Fruit fly (Drosophila melanogaster): Measurements from ENCODE around the gene CG11151.

Gene CG11151

dm6 chrX:13783958-13784907 is 44.7 kb downstream of the CG11151 start (continued):
- TF ChIP-seq CG3163 (GFP tag; optimal IDR thresholded peaks at IDR 0.05) (no peak), Optix (GFP tag; IDR thresholded peaks at IDR 0.05) (no peak), Hand (GFP tag; optimal IDR thresholded peaks at IDR 0.05) (peak; percentile 36), CG12659 (GFP tag; optimal IDR thresholded peaks at IDR 0.05) (peak; percentile 30), CrebB (tag; optimal IDR thresholded peaks at IDR 0.05) (no peak), CG11456 (GFP tag; IDR thresholded peaks at IDR 0.05) (no peak), Scr (GFP tag; IDR thresholded peaks at IDR 0.05; ENCODE audit: partially characterized antibody) (no peak), knrl (GFP tag; IDR thresholded peaks at IDR 0.05; ENCODE audit: partially characterized antibody) (no peak), slou (GFP tag; optimal IDR thresholded peaks at IDR 0.05) (no peak), CG2875 (GFP tag; optimal IDR thresholded peaks at IDR 0.05) (peak; percentile 42), Stat92E (GFP tag; optimal IDR thresholded peaks at IDR 0.05) (no peak), Mes4 (GFP tag; optimal IDR thresholded peaks at IDR 0.05) (no peak), CG17829 (tag; optimal IDR thresholded peaks at IDR 0.05) (peak; percentile 33), gcm (GFP tag; optimal IDR thresholded peaks at IDR 0.05) (peak; percentile 25), Hr39 (optimal IDR thresholded peaks at IDR 0.05) (no peak), CG14050 (GFP tag; IDR thresholded peaks at IDR 0.05) (peak; percentile 22; the same call in 1 of the 3 replicates), CG9609 (GFP tag; optimal IDR thresholded peaks at IDR 0.05) (no peak), sens-2 (GFP tag; IDR thresholded peaks at IDR 0.05) (0 out of 2 replicates have a peak, but pooled peaks have one; percentile 20), CTCF (GFP tag; optimal IDR thresholded peaks at IDR 0.05) (no peak), zen2 (GFP tag; IDR thresholded peaks at IDR 0.05; ENCODE audit: partially characterized antibody) (no peak), al (GFP tag; IDR thresholded peaks at IDR 0.05) (no peak; the same call in 1 of the 2 replicates), HHEX (GFP tag; optimal IDR thresholded peaks at IDR 0.05) (peak; percentile 15), mld (GFP tag; IDR thresholded peaks at IDR 0.05; ENCODE audit: partially characterized antibody) (no peak), CG11398 (GFP tag; optimal IDR thresholded peaks at IDR 0.05) (no peak)

dm6 chrX:13786037-13786667 is 46.6 kb downstream of the CG11151 start:
- no peak for TF ChIP-seq CG17568 (GFP tag; optimal IDR thresholded peaks at IDR 0.05)
- no peak for TF ChIP-seq CG18476 (GFP tag; optimal IDR thresholded peaks at IDR 0.05)
- no peak for TF ChIP-seq CG2129 (GFP tag; IDR thresholded peaks at IDR 0.05; ENCODE audit: partially characterized antibody)
- TF ChIP-seq HLH4C (GFP tag; IDR thresholded peaks at IDR 0.05; ENCODE audit: partially characterized antibody), result no peak
- no peak for TF ChIP-seq CG10321 (GFP tag; IDR thresholded peaks at IDR 0.05)

- TF ChIP-seq Eip74EF (GFP tag; optimal IDR thresholded peaks at IDR 0.05), result no peak
- no peak for TF ChIP-seq CG11247 (GFP tag; IDR thresholded peaks at IDR 0.05)
- TF ChIP-seq Sox102F (GFP tag; optimal IDR thresholded peaks at IDR 0.05), result no peak
- TF ChIP-seq pb (GFP tag; optimal IDR thresholded peaks at IDR 0.05), result no peak
- no peak for TF ChIP-seq btn (GFP tag; optimal IDR thresholded peaks at IDR 0.05)
- peak; percentile 17 for TF ChIP-seq cg (GFP tag; optimal IDR thresholded peaks at IDR 0.05)
- no peak for TF ChIP-seq hbn (GFP tag; IDR thresholded peaks at IDR 0.05; ENCODE audit: partially characterized antibody)
- TF ChIP-seq Bgb (GFP tag; IDR thresholded peaks at IDR 0.05; ENCODE audit: partially characterized antibody), result no peak
- no peak for TF ChIP-seq ttk (GFP tag; IDR thresholded peaks at IDR 0.05)
- TF ChIP-seq Rfx (GFP tag; IDR thresholded peaks at IDR 0.05), result no peak
- TF ChIP-seq CG14860 (GFP tag; IDR thresholded peaks at IDR 0.05; ENCODE audit: partially characterized antibody), result peak; percentile 47; the same call in 2 of the 3 replicates
- TF ChIP-seq crp (GFP tag; optimal IDR thresholded peaks at IDR 0.05), result no peak
- no peak for TF ChIP-seq Trl (optimal IDR thresholded peaks at IDR 0.05)
- TF ChIP-seq Trl (GFP tag; optimal IDR thresholded peaks at IDR 0.05), result no peak
- no peak for TF ChIP-seq vfl (GFP tag; optimal IDR thresholded peaks at IDR 0.05)
- TF ChIP-seq CG6683 (GFP tag; optimal IDR thresholded peaks at IDR 0.05), result no peak
- no peak for TF ChIP-seq CG2889 (GFP tag; IDR thresholded peaks at IDR 0.05)
- no peak for TF ChIP-seq CG3163 (GFP tag; optimal IDR thresholded peaks at IDR 0.05)
Measured at dm6 chrX:13787282-13787850, 47.8 kb downstream of the CG11151 start.
